Worm (Caenorhabditis elegans): ENCODE data around the gene W02F12.4.

The W02F12.4 gene

ce11 chrV:6673967-6674366 is 32.8 kb downstream of the W02F12.4 start, which contains the start of gene cest-31:
cest-31 (plus strand) TSS chrV:6674267.
- TF ChIP-seq hnd-1 (tag; optimal IDR thresholded peaks at IDR 0.05): no peak
- TF ChIP-seq scrt-1 (GFP tag; IDR thresholded peaks at IDR 0.05): no peak
- TF ChIP-seq ama-1 (optimal IDR thresholded peaks at IDR 0.05): no peak
- no peak for TF ChIP-seq tbx-37 (GFP tag; conservative IDR thresholded peaks at IDR 0.05)
- no peak for TF ChIP-seq ceh-36 (tag; optimal IDR thresholded peaks at IDR 0.05)
- no peak for TF ChIP-seq ceh-13 (GFP tag; optimal IDR thresholded peaks at IDR 0.05)
- no peak for TF ChIP-seq tbx-11 (GFP tag; IDR thresholded peaks at IDR 0.05)
- no peak for TF ChIP-seq hmbx-1 (tag; optimal IDR thresholded peaks at IDR 0.05)
- TF ChIP-seq ets-7 (tag; optimal IDR thresholded peaks at IDR 0.05): no peak
- no peak for TF ChIP-seq flt-1 (GFP tag; IDR thresholded peaks at IDR 0.05)
- TF ChIP-seq F13C5.2 (tag; optimal IDR thresholded peaks at IDR 0.05): no peak
- TF ChIP-seq hmg-4 (GFP tag; optimal IDR thresholded peaks at IDR 0.05): no peak
- no peak for TF ChIP-seq sea-1 (GFP tag; conservative IDR thresholded peaks at IDR 0.05)
- no peak for TF ChIP-seq tra-4 (tag; optimal IDR thresholded peaks at IDR 0.05)
- no peak for TF ChIP-seq pes-1 (GFP tag; IDR thresholded peaks at IDR 0.05)
- TF ChIP-seq B0310.2 (tag; optimal IDR thresholded peaks at IDR 0.05): no peak
- no peak for TF ChIP-seq aly-1 (tag; optimal IDR thresholded peaks at IDR 0.05)

DNA sequence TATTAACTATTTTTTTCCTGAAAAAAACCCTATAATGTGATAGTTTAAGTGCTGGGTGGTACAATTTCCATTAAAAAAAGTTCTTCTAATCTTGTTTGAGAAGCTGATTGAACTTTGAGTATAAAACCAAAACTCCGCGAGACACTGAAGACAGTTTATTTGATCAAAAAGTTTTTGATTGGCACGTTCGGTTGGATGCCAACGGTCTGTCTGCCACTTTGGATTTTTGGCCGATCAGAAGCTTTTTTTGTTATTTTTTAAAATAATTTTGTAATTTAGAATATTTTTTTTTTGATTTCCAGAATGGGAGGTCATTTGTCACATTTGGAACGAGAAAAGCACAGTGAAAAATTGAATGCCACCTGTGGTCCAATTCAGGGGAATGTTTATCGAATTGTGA is 37.2 kb downstream of the W02F12.4 start, which contains the start of gene cest-28:
Gene cest-28 (plus strand): TSS at position 301 of the 400 bp plus-strand sequence.
- no peak for TF ChIP-seq tbx-11 (GFP tag; IDR thresholded peaks at IDR 0.05)
- no peak for TF ChIP-seq scrt-1 (GFP tag; IDR thresholded peaks at IDR 0.05)
- no peak for TF ChIP-seq tra-4 (tag; optimal IDR thresholded peaks at IDR 0.05)
- TF ChIP-seq flt-1 (GFP tag; IDR thresholded peaks at IDR 0.05): no peak
- TF ChIP-seq hmbx-1 (tag; optimal IDR thresholded peaks at IDR 0.05): no peak
- TF ChIP-seq pes-1 (GFP tag; IDR thresholded peaks at IDR 0.05): no peak
- no peak for TF ChIP-seq ceh-13 (GFP tag; optimal IDR thresholded peaks at IDR 0.05)
- no peak for TF ChIP-seq hmg-4 (GFP tag; optimal IDR thresholded peaks at IDR 0.05)
- no peak for TF ChIP-seq aly-1 (tag; optimal IDR thresholded peaks at IDR 0.05)
- TF ChIP-seq ama-1 (optimal IDR thresholded peaks at IDR 0.05): no peak
- TF ChIP-seq F13C5.2 (tag; optimal IDR thresholded peaks at IDR 0.05): no peak
- no peak for TF ChIP-seq hnd-1 (tag; optimal IDR thresholded peaks at IDR 0.05)
- TF ChIP-seq sea-1 (GFP tag; conservative IDR thresholded peaks at IDR 0.05): no peak

DNA sequence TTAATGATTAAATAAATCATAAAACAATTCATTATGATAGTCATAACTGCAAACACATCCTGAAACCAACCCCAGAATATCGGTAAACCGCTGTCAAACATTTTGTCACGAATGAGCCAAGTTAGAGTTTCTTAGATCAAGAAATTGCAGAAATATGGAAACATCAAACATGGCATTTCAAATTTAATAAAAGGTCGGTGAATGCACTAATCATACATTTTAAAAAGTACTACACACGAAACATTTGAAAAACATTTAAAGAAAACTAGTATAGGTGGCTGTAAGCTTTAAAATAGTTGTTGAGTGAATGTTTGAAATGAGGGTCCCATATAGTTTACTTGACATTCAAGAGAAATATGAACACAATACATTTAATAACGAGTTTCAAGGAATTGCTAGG is 38.0 kb downstream of the W02F12.4 start, which contains the start of gene str-180:
Gene str-180 (minus strand): TSS at position 101 of the 400 bp plus-strand sequence.
- no peak for TF ChIP-seq scrt-1 (GFP tag; IDR thresholded peaks at IDR 0.05)
- TF ChIP-seq hnd-1 (tag; optimal IDR thresholded peaks at IDR 0.05): no peak
- no peak for TF ChIP-seq hmg-4 (GFP tag; optimal IDR thresholded peaks at IDR 0.05)
- no peak for TF ChIP-seq B0310.2 (tag; optimal IDR thresholded peaks at IDR 0.05)
- TF ChIP-seq ets-7 (tag; optimal IDR thresholded peaks at IDR 0.05): no peak
- no peak for TF ChIP-seq pes-1 (GFP tag; IDR thresholded peaks at IDR 0.05)
- TF ChIP-seq flt-1 (GFP tag; IDR thresholded peaks at IDR 0.05): no peak
- no peak for TF ChIP-seq F13C5.2 (tag; optimal IDR thresholded peaks at IDR 0.05)
- no peak for TF ChIP-seq tbx-37 (GFP tag; conservative IDR thresholded peaks at IDR 0.05)
- TF ChIP-seq tbx-11 (GFP tag; IDR thresholded peaks at IDR 0.05): no peak

DNA sequence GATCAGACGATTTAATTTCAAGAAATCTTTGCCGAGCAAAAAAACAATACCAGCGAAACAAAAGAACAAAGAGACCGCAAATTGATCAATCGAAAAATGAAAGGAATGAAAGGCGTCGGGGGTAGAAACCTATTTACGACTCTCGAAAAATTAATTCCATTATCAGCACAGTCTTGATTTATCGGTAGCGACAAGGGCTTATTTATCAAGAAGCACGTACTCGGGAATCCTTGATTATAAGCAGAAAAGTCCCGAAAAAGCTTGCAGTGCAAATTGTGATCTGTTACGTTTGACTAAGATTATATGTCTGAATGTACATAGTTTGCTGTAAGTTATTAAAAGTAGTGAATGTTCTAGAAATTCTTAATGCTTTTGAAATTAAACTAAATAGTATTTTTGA is 40.2 kb downstream of the W02F12.4 start:
- TF ChIP-seq tbx-37 (GFP tag; conservative IDR thresholded peaks at IDR 0.05) (no peak), flt-1 (GFP tag; IDR thresholded peaks at IDR 0.05) (no peak), tra-4 (tag; optimal IDR thresholded peaks at IDR 0.05) (no peak), hnd-1 (tag; optimal IDR thresholded peaks at IDR 0.05) (no peak), tbx-11 (GFP tag; IDR thresholded peaks at IDR 0.05) (no peak), B0310.2 (tag; optimal IDR thresholded peaks at IDR 0.05) (no peak), ceh-36 (tag; optimal IDR thresholded peaks at IDR 0.05) (no peak), F13C5.2 (tag; optimal IDR thresholded peaks at IDR 0.05) (no peak), hmbx-1 (tag; optimal IDR thresholded peaks at IDR 0.05) (no peak), ets-7 (tag; optimal IDR thresholded peaks at IDR 0.05) (no peak), pes-1 (GFP tag; IDR thresholded peaks at IDR 0.05) (no peak), ceh-13 (GFP tag; optimal IDR thresholded peaks at IDR 0.05) (no peak), ama-1 (optimal IDR thresholded peaks at IDR 0.05) (no peak), aly-1 (tag; optimal IDR thresholded peaks at IDR 0.05) (no peak), hmg-4 (GFP tag; optimal IDR thresholded peaks at IDR 0.05) (no peak), sea-1 (GFP tag; conservative IDR thresholded peaks at IDR 0.05) (no peak)

DNA sequence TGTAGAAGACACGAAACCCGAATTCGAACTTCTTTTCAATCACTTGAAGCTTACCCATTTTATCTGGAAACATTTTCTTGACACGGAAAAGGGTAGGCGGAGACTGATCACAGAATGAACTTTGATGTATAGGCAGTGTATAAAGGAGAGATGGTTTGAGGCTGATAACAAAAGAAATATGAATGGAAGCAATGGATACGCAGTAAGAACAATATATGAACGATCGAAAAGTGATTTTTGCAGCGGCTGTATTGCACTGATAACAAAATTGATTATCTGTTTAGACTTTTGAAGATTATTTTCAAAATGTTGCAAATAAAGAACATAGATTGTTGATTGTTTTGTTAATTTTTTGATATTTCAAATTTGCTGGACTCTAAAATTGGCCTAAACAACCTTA is 41.0 kb downstream of the W02F12.4 start, which contains the start of gene pmp-5:
Gene pmp-5 (minus strand): TSS at position 63 of the 400 bp plus-strand sequence.
- TF ChIP-seq tra-4 (tag; optimal IDR thresholded peaks at IDR 0.05) (no peak), scrt-1 (GFP tag; IDR thresholded peaks at IDR 0.05) (no peak), F13C5.2 (tag; optimal IDR thresholded peaks at IDR 0.05) (no peak), hmbx-1 (tag; optimal IDR thresholded peaks at IDR 0.05) (no peak), ceh-13 (GFP tag; optimal IDR thresholded peaks at IDR 0.05) (no peak), aly-1 (tag; optimal IDR thresholded peaks at IDR 0.05) (no peak), hmg-4 (GFP tag; optimal IDR thresholded peaks at IDR 0.05) (no peak), tbx-11 (GFP tag; IDR thresholded peaks at IDR 0.05) (no peak), B0310.2 (tag; optimal IDR thresholded peaks at IDR 0.05) (no peak), tbx-37 (GFP tag; conservative IDR thresholded peaks at IDR 0.05) (no peak), ets-7 (tag; optimal IDR thresholded peaks at IDR 0.05) (no peak), ceh-36 (tag; optimal IDR thresholded peaks at IDR 0.05) (no peak), flt-1 (GFP tag; IDR thresholded peaks at IDR 0.05) (no peak), pes-1 (GFP tag; IDR thresholded peaks at IDR 0.05) (no peak), ama-1 (optimal IDR thresholded peaks at IDR 0.05) (no peak)

DNA sequence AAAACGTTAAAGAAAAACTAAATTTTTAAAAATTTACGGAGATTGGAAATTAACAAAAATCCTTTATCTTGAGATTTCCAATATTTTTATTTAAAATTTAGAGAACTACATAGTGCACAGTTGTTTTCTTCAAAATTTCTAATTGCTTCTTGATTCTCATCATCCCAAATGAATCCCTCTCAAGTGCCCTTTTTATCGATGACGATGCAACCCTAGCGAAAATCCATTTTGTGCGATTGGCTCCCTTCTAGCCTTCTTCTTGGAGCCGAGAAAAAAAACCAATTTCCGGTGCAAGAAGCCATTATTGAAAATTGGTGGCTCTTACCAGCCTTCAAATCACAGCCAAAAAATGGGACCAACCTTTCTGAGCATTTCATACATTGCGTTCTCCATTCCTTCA is 44.2 kb downstream of the W02F12.4 start:
- no peak for TF ChIP-seq pes-1 (GFP tag; IDR thresholded peaks at IDR 0.05)

DNA sequence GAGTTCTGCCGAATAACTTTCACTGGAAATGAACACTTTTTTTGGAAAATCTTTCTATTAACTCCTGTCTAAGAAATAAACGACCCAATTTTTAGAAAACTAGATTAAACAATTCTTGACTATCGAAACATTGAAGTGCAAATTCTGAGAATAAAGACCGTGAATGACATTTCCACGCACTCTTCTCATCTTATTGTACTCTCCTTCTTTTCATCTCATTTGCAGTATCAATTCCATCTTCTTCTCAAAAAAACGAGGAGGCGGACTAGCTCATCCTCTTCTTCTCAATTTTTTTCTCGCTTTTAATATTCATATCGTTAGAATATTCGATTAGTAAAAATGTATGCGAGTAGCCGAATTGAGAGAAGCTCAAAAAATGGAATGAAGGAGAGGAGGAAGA is 45.1 kb downstream of the W02F12.4 start:
- no peak for TF ChIP-seq tra-4 (tag; optimal IDR thresholded peaks at IDR 0.05)
- no peak for TF ChIP-seq hmbx-1 (tag; optimal IDR thresholded peaks at IDR 0.05)
- no peak for TF ChIP-seq hmg-4 (GFP tag; optimal IDR thresholded peaks at IDR 0.05)
- TF ChIP-seq ceh-36 (tag; optimal IDR thresholded peaks at IDR 0.05): no peak
- no peak for TF ChIP-seq B0310.2 (tag; optimal IDR thresholded peaks at IDR 0.05)
- no peak for TF ChIP-seq scrt-1 (GFP tag; IDR thresholded peaks at IDR 0.05)
- TF ChIP-seq hnd-1 (tag; optimal IDR thresholded peaks at IDR 0.05): no peak
- TF ChIP-seq F13C5.2 (tag; optimal IDR thresholded peaks at IDR 0.05): no peak
- no peak for TF ChIP-seq ceh-13 (GFP tag; optimal IDR thresholded peaks at IDR 0.05)
- TF ChIP-seq ama-1 (optimal IDR thresholded peaks at IDR 0.05): no peak
- TF ChIP-seq tbx-11 (GFP tag; IDR thresholded peaks at IDR 0.05): no peak
- TF ChIP-seq flt-1 (GFP tag; IDR thresholded peaks at IDR 0.05): no peak
